Worm (Caenorhabditis elegans) whole organism, late embryonic: Measurements from ENCODE around the gene tric-1B.2.

Experiments
- ama-1 ChIP-seq: fragments of 150-350 bp; optimal IDR thresholded peaks from 2 replicates; lab custom pipeline; 2014
- ceh-30 ChIP-seq: fragments of 150-350 bp; optimal IDR thresholded peaks from 2 replicates; lab custom pipeline; 2014; ENCODE audit warnings: missing biosample characterization, missing genetic modification characterization
- ceh-48 ChIP-seq: sonication (generic microtip); optimal IDR thresholded peaks from 2 replicates; lab custom pipeline; 2016; ENCODE audit warnings: missing genetic modification characterization, inconsistent platforms, missing compliant biosample characterization
- fkh-10 ChIP-seq: fragments of 150-350 bp; optimal IDR thresholded peaks from 2 replicates; lab custom pipeline; 2014; ENCODE audit warnings: missing biosample characterization, missing genetic modification reagents, missing genetic modification characterization
- gmeb-2 ChIP-seq: sonication (generic microtip); optimal IDR thresholded peaks from 2 replicates; lab custom pipeline; 2016; ENCODE audit warnings: missing genetic modification characterization, inconsistent platforms, missing compliant biosample characterization
- hlh-6 ChIP-seq: sonication (generic microtip); optimal IDR thresholded peaks from 2 replicates; lab custom pipeline; 2016; ENCODE audit warnings: missing genotype, missing genetic modification characterization, missing compliant biosample characterization
- lin-11 ChIP-seq: fragments of 200-800 bp; sonication (Bioruptor generic); optimal IDR thresholded peaks from 2 replicates; lab custom pipeline; 2018; ENCODE audit warnings: mild to moderate bottlenecking, missing genetic modification characterization, missing compliant biosample characterization
- mec-3 ChIP-seq: sonication (generic microtip); optimal IDR thresholded peaks from 2 replicates; lab custom pipeline; 2016; ENCODE audit warnings: borderline replicate concordance, missing genetic modification characterization, missing compliant biosample characterization
- nhr-232 ChIP-seq: sonication (generic microtip); optimal IDR thresholded peaks from 2 replicates; lab custom pipeline; 2016; ENCODE audit warnings: missing genetic modification characterization, missing compliant biosample characterization
- pag-3 ChIP-seq: sonication (generic microtip); optimal IDR thresholded peaks from 2 replicates; lab custom pipeline; 2016; ENCODE audit warnings: missing compliant biosample characterization, missing genetic modification characterization, borderline replicate concordance
- pha-4 ChIP-seq: fragments of 150-350 bp; optimal IDR thresholded peaks from 2 replicates; lab custom pipeline; 2018; ENCODE audit warnings: missing biosample characterization, missing genetic modification reagents, missing genetic modification characterization
- pqm-1 ChIP-seq: sonication (generic microtip); optimal IDR thresholded peaks from 2 replicates; lab custom pipeline; 2016; ENCODE audit warnings: missing genetic modification characterization, missing compliant biosample characterization
- rnt-1 ChIP-seq: sonication (generic microtip); optimal IDR thresholded peaks from 2 replicates; lab custom pipeline; 2016; ENCODE audit warnings: missing genetic modification characterization, missing compliant biosample characterization

DNA sequence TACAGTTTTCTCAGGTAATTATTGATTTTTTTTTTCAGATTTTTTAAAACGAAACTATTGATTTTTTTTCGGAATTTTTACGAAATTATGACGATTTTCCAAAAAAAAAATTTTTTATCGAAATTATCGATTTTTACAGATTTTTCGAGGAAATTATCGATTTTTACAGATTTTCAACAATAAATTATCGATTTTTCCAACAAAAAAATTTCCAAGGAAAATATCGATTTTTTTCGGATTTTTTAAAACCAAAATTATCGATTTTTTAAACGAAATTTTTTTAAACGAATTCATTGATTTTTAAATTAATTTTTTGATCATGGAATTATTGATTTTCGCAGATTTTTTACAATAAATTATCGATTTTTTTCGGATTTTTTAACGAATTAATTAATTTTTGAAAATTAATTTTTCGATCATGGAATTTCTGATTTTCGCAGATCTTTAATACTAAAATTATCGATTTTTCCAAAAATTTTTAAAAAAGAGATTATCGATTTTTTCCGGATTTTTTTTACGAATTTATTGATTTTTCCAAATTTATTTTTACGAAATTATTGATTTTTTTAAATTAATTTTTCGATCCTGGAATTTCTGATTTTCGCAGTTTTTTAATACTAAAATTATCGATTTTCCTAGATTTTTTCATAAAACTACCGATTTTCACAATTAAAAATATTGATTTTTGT, 23.5 kb downstream of the tric-1B.2 start:
- TF ChIP-seq pha-4 (tag; lab: Kevin White, UChicago) (no peak), pag-3 (no peak), ama-1 (lab: Kevin White, UChicago) (no peak), lin-11 (tag; lab: Kevin White, UChicago) (no peak), nhr-232 (tag; lab: Kevin White, UChicago) (no peak), fkh-10 (GFP tag; lab: Kevin White, UChicago) (no peak), rnt-1 (tag; lab: Kevin White, UChicago) (no peak), gmeb-2 (tag; lab: Kevin White, UChicago) (no peak), hlh-6 (no peak), mec-3 (tag; lab: Kevin White, UChicago) (no peak), ceh-30 (tag; lab: Kevin White, UChicago) (no peak), pqm-1 (no peak), ceh-48 (peak; percentile 70)
